Worm (Caenorhabditis elegans) whole organism, midembryonic: ENCODE data around the gene asp-12.

Source experiments
- cog-1 ChIP-seq: sonication (generic microtip); optimal IDR thresholded peaks from 2 replicates; lab custom pipeline; 2016; ENCODE audit warnings: missing genetic modification characterization, missing compliant biosample characterization
- flt-1 ChIP-seq: fragments of 200-800 bp; sonication (Bioruptor generic); IDR thresholded peaks from 2 replicates; pipeline ENCODE4 v1.3.6; 2022; ENCODE audit warnings: missing genetic modification characterization, missing compliant biosample characterization
- klf-2 ChIP-seq: fragments of 200-800 bp; sonication (Bioruptor generic); conservative IDR thresholded peaks from 2 replicates; pipeline ENCODE4 v1.3.6; 2022; ENCODE audit warnings: missing genetic modification reagents, missing genetic modification characterization, missing compliant biosample characterization
- med-1 ChIP-seq: sonication (generic microtip); optimal IDR thresholded peaks from 2 replicates; lab custom pipeline; 2017; ENCODE audit warnings: missing genetic modification characterization, mild to moderate bottlenecking, missing compliant biosample characterization, antibody characterized with exemption, missing genetic modification reagents; ENCODE audit not compliant: insufficient read depth
- ref-1 ChIP-seq: fragments of 200-800 bp; sonication (Bioruptor generic); conservative IDR thresholded peaks from 2 replicates; pipeline ENCODE4 v1.3.6; 2022; ENCODE audit warnings: missing genetic modification reagents, missing genetic modification characterization, missing compliant biosample characterization
- tab-1 ChIP-seq: fragments of 200-800 bp; sonication (Bioruptor generic); IDR thresholded peaks from 2 replicates; pipeline ENCODE4 v1.3.6; 2022; ENCODE audit warnings: missing genetic modification characterization, missing compliant biosample characterization
- ztf-23 ChIP-seq: fragments of 200-800 bp; sonication (Bioruptor generic); IDR thresholded peaks from 2 replicates; pipeline ENCODE4 v1.3.6; 2022; ENCODE audit warnings: missing genetic modification reagents, missing genetic modification characterization, missing compliant biosample characterization
- ztf-29 ChIP-seq: fragments of 200-800 bp; sonication (Bioruptor generic); IDR thresholded peaks from 2 replicates; pipeline ENCODE4 v1.3.6; 2022; ENCODE audit warnings: missing genetic modification reagents, missing genetic modification characterization, missing compliant biosample characterization

- no peak for TF ChIP-seq ref-1 (GFP tag; lab: Robert Waterston, UW)
- TF ChIP-seq med-1 (GFP tag; lab: Kevin White, UChicago) = no peak
- no peak for TF ChIP-seq ztf-29 (GFP tag; lab: Robert Waterston, UW)
- no peak for TF ChIP-seq cog-1 (tag; lab: Kevin White, UChicago)
- no peak for TF ChIP-seq tab-1 (GFP tag; lab: Robert Waterston, UW)
- no peak for TF ChIP-seq flt-1 (GFP tag; lab: Robert Waterston, UW)
- no peak for TF ChIP-seq klf-2 (GFP tag; lab: Robert Waterston, UW)
- no peak for TF ChIP-seq ztf-23
Measured at ce11 chrV:8223417-8223816, 45.6 kb upstream of the asp-12 start.
